Fruit fly (Drosophila melanogaster) whole organism, prepupa: Measurements from ENCODE around the gene Lipt2.

Experiments used
- Blimp-1 ChIP-seq: fragments of 200-800 bp; sonication (Bioruptor generic); optimal IDR thresholded peaks from 3 replicates; lab custom pipeline; 2017; ENCODE audit warnings: missing biosample characterization, missing genetic modification characterization, mild to moderate bottlenecking, moderate library complexity, missing genetic modification reagents
- CG11902 ChIP-seq: fragments of 200-800 bp; sonication (Bioruptor generic); optimal IDR thresholded peaks from 3 replicates; lab custom pipeline; 2016; ENCODE audit warnings: missing biosample characterization, missing genetic modification characterization
- CG15336 ChIP-seq: fragments of 200-800 bp; sonication (Bioruptor generic); IDR thresholded peaks from 2 replicates; pipeline ENCODE4 v1.3.6; 2022; ENCODE audit warnings: missing biosample characterization, missing genetic modification characterization
- CG1621 ChIP-seq: fragments of 200-800 bp; sonication (Bioruptor generic); optimal IDR thresholded peaks from 3 replicates; lab custom pipeline; 2018; ENCODE audit warnings: missing biosample characterization, mild to moderate bottlenecking, missing genetic modification characterization
- CG3032 ChIP-seq: fragments of 200-800 bp; optimal IDR thresholded peaks from 2 replicates; lab custom pipeline; 2019; ENCODE audit warnings: missing biosample characterization, mild to moderate bottlenecking, missing genetic modification characterization, moderate library complexity
- CG31627 ChIP-seq: fragments of 200-800 bp; sonication (Bioruptor generic); optimal IDR thresholded peaks from 3 replicates; lab custom pipeline; 2016; ENCODE audit warnings: missing biosample characterization, missing genetic modification characterization
- CG34406 ChIP-seq: fragments of 200-800 bp; sonication (Bioruptor generic); optimal IDR thresholded peaks from 3 replicates; lab custom pipeline; 2016; ENCODE audit warnings: missing biosample characterization, missing genetic modification characterization
- CG3919 ChIP-seq: fragments of 200-800 bp; sonication (Bioruptor generic); optimal IDR thresholded peaks from 3 replicates; lab custom pipeline; 2016; ENCODE audit warnings: missing biosample characterization, missing genetic modification characterization
- CG4318 ChIP-seq: fragments of 200-800 bp; sonication (Bioruptor generic); optimal IDR thresholded peaks from 3 replicates; lab custom pipeline; 2017; ENCODE audit warnings: missing biosample characterization, mild to moderate bottlenecking, missing genetic modification characterization
- CG7368 ChIP-seq: fragments of 200-800 bp; sonication (Bioruptor generic); optimal IDR thresholded peaks from 3 replicates; lab custom pipeline; 2016; ENCODE audit warnings: missing biosample characterization, missing genetic modification characterization
- CG8119 ChIP-seq: fragments of 200-800 bp; sonication (Bioruptor generic); IDR thresholded peaks from 3 replicates; pipeline ENCODE4 v1.3.6; 2022; ENCODE audit warnings: missing biosample characterization, missing genetic modification characterization
- Ets21C ChIP-seq: fragments of 200-800 bp; sonication (Bioruptor generic); optimal IDR thresholded peaks from 3 replicates; lab custom pipeline; 2016; ENCODE audit warnings: missing biosample characterization, missing genetic modification characterization
- Ets96B ChIP-seq: fragments of 200-800 bp; optimal IDR thresholded peaks from 2 replicates; lab custom pipeline; 2019; ENCODE audit warnings: missing biosample characterization, mild to moderate bottlenecking, missing genetic modification characterization, moderate library complexity
- Gug ChIP-seq: fragments of 200-800 bp; sonication (Bioruptor generic); IDR thresholded peaks from 2 replicates; pipeline ENCODE4 v1.3.6; 2022; ENCODE audit warnings: missing biosample characterization, missing genetic modification characterization
- Hr39 ChIP-seq: fragments of 200-800 bp; sonication (Bioruptor generic); optimal IDR thresholded peaks from 2 replicates; lab custom pipeline; 2016; ENCODE audit warnings: missing biosample characterization, missing genetic modification characterization
- Lpt ChIP-seq: fragments of 200-800 bp; sonication (Bioruptor generic); optimal IDR thresholded peaks from 3 replicates; lab custom pipeline; 2016; ENCODE audit warnings: missing biosample characterization, missing genetic modification characterization
- Met ChIP-seq: fragments of 200-800 bp; sonication (Bioruptor generic); optimal IDR thresholded peaks from 3 replicates; lab custom pipeline; 2016; ENCODE audit warnings: missing biosample characterization, missing genetic modification characterization
- Sox102F ChIP-seq: fragments of 200-800 bp; sonication (Bioruptor generic); optimal IDR thresholded peaks from 2 replicates; lab custom pipeline; 2016; ENCODE audit warnings: missing biosample characterization, mild to moderate bottlenecking, missing genetic modification characterization
- Sox14 ChIP-seq: fragments of 200-800 bp; sonication (Bioruptor generic); optimal IDR thresholded peaks from 3 replicates; lab custom pipeline; 2016; ENCODE audit warnings: missing biosample characterization, missing genetic modification characterization
- Sox15 ChIP-seq: fragments of 200-800 bp; sonication (Bioruptor generic); optimal IDR thresholded peaks from 3 replicates; lab custom pipeline; 2016; ENCODE audit warnings: missing biosample characterization, missing genetic modification characterization
- acj6 ChIP-seq: fragments of 200-800 bp; sonication (Bioruptor generic); optimal IDR thresholded peaks from 3 replicates; lab custom pipeline; 2016; ENCODE audit warnings: missing biosample characterization, missing genetic modification characterization
- dac ChIP-seq: fragments of 200-800 bp; sonication (Bioruptor generic); optimal IDR thresholded peaks from 2 replicates; lab custom pipeline; 2017; ENCODE audit warnings: missing biosample characterization, mild to moderate bottlenecking, missing genetic modification characterization
- dsx ChIP-seq: fragments of 200-800 bp; optimal IDR thresholded peaks from 3 replicates; lab custom pipeline; 2019; ENCODE audit warnings: missing biosample characterization, mild to moderate bottlenecking, missing genetic modification characterization, moderate library complexity; ENCODE audit not compliant: poor library complexity, severe bottlenecking
- eg ChIP-seq: fragments of 200-800 bp; sonication (Bioruptor generic); IDR thresholded peaks from 3 replicates; pipeline ENCODE4 v1.3.6; 2022; ENCODE audit warnings: missing biosample characterization, missing genetic modification characterization
- esn ChIP-seq: fragments of 200-800 bp; sonication (Bioruptor generic); optimal IDR thresholded peaks from 2 replicates; lab custom pipeline; 2016; ENCODE audit warnings: missing biosample characterization, mild to moderate bottlenecking, missing genetic modification characterization, moderate library complexity
- fd59A ChIP-seq: fragments of 200-800 bp; sonication (Bioruptor generic); optimal IDR thresholded peaks from 2 replicates; lab custom pipeline; 2017; ENCODE audit warnings: missing biosample characterization, mild to moderate bottlenecking, missing genetic modification characterization, missing genetic modification reagents
- fd85E ChIP-seq: fragments of 200-800 bp; sonication (Bioruptor generic); optimal IDR thresholded peaks from 3 replicates; lab custom pipeline; 2016; ENCODE audit warnings: missing biosample characterization, missing genetic modification characterization
- fkh ChIP-seq: fragments of 200-800 bp; sonication (Bioruptor generic); optimal IDR thresholded peaks from 3 replicates; lab custom pipeline; 2017; ENCODE audit warnings: missing biosample characterization, mild to moderate bottlenecking, missing genetic modification characterization, moderate library complexity
- net ChIP-seq: fragments of 200-800 bp; sonication (Bioruptor generic); optimal IDR thresholded peaks from 3 replicates; lab custom pipeline; 2016; ENCODE audit warnings: missing biosample characterization, missing genetic modification characterization
- pdm3 ChIP-seq: fragments of 200-800 bp; sonication (Bioruptor generic); optimal IDR thresholded peaks from 3 replicates; lab custom pipeline; 2016; ENCODE audit warnings: missing biosample characterization, missing genetic modification characterization
- salr ChIP-seq, 2 experiments: fragments of 200-800 bp; sonication (Bioruptor generic); optimal IDR thresholded peaks; 3 replicates each; lab custom pipeline; 2016 to 2018; ENCODE audit warnings: missing biosample characterization in 2 of 2, missing genetic modification characterization in 2 of 2, mild to moderate bottlenecking in 1 of 2
- spab ChIP-seq: fragments of 200-800 bp; sonication (Bioruptor generic); optimal IDR thresholded peaks from 2 replicates; lab custom pipeline; 2017; ENCODE audit warnings: missing biosample characterization, mild to moderate bottlenecking, missing genetic modification characterization, missing genetic modification reagents
- ss ChIP-seq, 2 experiments: fragments of 200-800 bp; sonication (Bioruptor generic); optimal IDR thresholded peaks; 2 replicates in 1 of 2; 3 replicates in 1 of 2; lab custom pipeline; 2017 to 2018; ENCODE audit warnings: mild to moderate bottlenecking in 2 of 2, missing biosample characterization in 2 of 2, missing genetic modification characterization in 2 of 2, moderate library complexity in 1 of 2
- svp ChIP-seq: fragments of 200-800 bp; sonication (Bioruptor generic); peaks from one replicate; lab custom pipeline; 2016; ENCODE audit warnings: missing biosample characterization, missing genetic modification characterization
- vri ChIP-seq: fragments of 200-800 bp; sonication (Bioruptor generic); optimal IDR thresholded peaks from 3 replicates; lab custom pipeline; 2016; ENCODE audit warnings: missing biosample characterization, mild to moderate bottlenecking, missing genetic modification characterization

Lipt2 gene

dm6 chr3R:4433441-4434077 lies 3.6 kb downstream of the Lipt2 start, which contains the start of the genes eIF3a and CG1074 (continued):
- TF ChIP-seq CG7368 (GFP tag; lab: Kevin White, UChicago) (no peak), fkh (GFP tag; lab: Kevin White, UChicago) (no peak), Lpt (GFP tag; lab: Kevin White, UChicago) (no peak), Sox102F (GFP tag; lab: Kevin White, UChicago) (no peak), acj6 (GFP tag; lab: Kevin White, UChicago) (no peak), CG31627 (GFP tag; lab: Kevin White, UChicago) (peak; percentile 64), Ets21C (GFP tag; lab: Kevin White, UChicago) (no peak), CG1621 (tag; lab: Kevin White, UChicago) (peak; percentile 52), Met (GFP tag; lab: Kevin White, UChicago) (no peak), Sox14 (no peak), spab (no peak), eg (GFP tag; lab: Robert Waterston, UW) (no peak)

DNA sequence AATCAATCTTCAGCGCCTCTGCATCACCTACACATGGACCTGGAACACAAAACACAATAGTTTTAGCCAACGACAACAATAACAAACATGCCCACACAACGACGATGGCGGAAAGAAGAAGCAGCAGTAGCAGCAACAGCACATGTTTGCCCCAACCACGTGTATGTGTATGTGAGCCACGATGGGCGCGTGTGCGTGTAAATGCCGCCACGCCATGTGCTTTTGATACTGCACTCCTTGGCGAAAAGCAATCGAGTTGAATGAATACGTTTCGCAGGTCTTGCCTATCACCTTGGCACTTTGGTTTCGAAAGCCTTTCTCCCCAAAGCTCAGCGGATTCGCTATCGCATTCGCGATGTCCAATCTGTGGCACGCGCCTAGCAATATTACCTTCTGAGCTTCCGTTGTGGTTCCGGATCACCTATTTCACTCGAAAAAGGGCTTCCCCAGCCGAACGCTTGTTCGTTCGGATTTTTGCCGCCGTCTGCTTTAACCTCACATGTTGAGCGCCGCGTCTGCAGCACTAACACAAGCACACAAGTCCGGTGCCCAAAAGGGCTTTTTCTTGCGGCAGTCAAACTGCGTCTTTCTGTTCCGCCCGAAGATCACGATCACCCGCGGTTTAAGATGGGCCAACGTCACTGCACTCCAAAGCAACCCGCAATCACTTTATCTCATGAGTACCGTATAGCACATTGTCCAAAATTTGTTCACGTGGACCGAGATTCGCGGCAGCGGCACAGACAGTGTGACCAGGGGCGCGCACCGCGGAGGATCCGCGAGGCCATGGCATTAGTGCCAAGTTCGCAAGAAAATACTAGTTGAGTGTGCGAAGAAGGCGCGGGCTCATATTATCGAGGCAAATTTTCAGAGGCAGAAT lies 8.3 kb downstream of the Lipt2 start, which contains the start of gene srl:
Gene srl (minus strand): TSS at position 751 of the 880 bp plus-strand sequence.
- TF ChIP-seq esn (GFP tag; lab: Kevin White, UChicago), result peak; percentile 19
- no peak for TF ChIP-seq pdm3 (GFP tag; lab: Kevin White, UChicago)

DNA sequence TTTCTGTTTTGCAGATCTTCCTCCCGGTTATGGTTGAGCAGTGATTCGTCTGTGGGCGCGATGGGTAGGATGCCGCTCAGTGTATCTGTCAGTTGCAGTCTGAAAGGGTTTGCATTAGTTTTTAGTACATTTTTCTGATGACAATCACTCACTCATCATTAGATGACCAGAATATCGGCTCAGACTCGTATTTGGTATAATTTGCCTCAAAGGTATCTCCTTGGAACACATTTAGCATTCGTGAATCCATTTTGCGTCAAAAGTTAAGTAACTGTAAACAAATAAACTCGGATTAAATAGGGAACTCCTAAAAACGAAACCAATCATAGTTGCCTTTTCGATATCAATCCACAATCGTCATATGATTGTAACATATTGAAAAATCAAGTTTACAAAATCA lies 10.4 kb downstream of the Lipt2 start, which contains the start of gene CG31525:
Gene CG31525 (plus strand): TSS at position 301 of the 400 bp plus-strand sequence.
- TF ChIP-seq CG3919 (no peak), Gug (GFP tag; lab: Robert Waterston, UW) (no peak), Hr39 (GFP tag; lab: Kevin White, UChicago) (no peak), eg (GFP tag; lab: Robert Waterston, UW) (no peak), Sox15 (GFP tag; lab: Kevin White, UChicago) (no peak), Ets96B (tag; lab: Kevin White, UChicago) (no peak), Blimp-1 (no peak), dsx (no peak), Sox102F (GFP tag; lab: Kevin White, UChicago) (no peak), Sox14 (no peak), svp (GFP tag; lab: Kevin White, UChicago) (no peak), CG7368 (GFP tag; lab: Kevin White, UChicago) (no peak), vri (no peak), CG8119 (no peak), Lpt (GFP tag; lab: Kevin White, UChicago) (no peak), fkh (GFP tag; lab: Kevin White, UChicago) (no peak), fd85E (GFP tag; lab: Kevin White, UChicago) (no peak), CG3032 (no peak), ss (GFP tag; optimal IDR thresholded peaks at IDR 0.05; lab: Kevin White, UChicago) (no peak)

DNA sequence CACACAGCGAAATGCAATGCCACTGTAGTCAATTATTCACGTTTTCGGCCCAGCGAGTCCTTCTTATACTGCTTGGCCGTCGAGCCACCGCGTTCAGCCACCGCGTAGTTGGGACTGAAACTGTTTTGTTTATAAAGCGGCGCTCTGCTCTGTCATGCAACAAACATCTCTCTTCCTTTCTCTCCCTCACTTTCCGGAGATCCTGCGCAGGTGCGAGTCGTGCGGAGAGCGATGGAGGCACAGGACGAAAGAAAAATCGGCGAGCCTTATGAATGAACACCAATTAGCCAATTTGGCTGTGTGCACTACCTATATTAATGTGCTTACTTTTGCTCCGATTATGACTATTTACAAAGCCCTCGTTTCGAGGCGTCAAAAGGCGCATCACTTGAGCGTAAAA lies 17.6 kb downstream of the Lipt2 start, which contains the start of gene CG32944:
Gene CG32944 (minus strand): TSS at position 97 of the 400 bp plus-strand sequence.
- TF ChIP-seq CG3919 (no peak), dac (GFP tag; lab: Kevin White, UChicago) (no peak), dsx (no peak), CG8119 (no peak), Sox14 (no peak), eg (GFP tag; lab: Robert Waterston, UW) (no peak), CG31627 (GFP tag; lab: Kevin White, UChicago) (no peak)

dm6 chr3R:4416138-4416537 lies 21.0 kb downstream of the Lipt2 start, which contains the start of gene CG31528:
Gene CG31528 (plus strand): TSS chr3R:4416438.
- TF ChIP-seq CG11902 (GFP tag; lab: Kevin White, UChicago), result no peak
- TF ChIP-seq net (GFP tag; lab: Kevin White, UChicago), result no peak
- no peak for TF ChIP-seq acj6 (GFP tag; lab: Kevin White, UChicago)
- TF ChIP-seq Met (GFP tag; lab: Kevin White, UChicago), result no peak
- no peak for TF ChIP-seq salr (GFP tag; optimal IDR thresholded peaks at IDR 0.05; lab: Kevin White, UChicago)
- TF ChIP-seq CG15336 (GFP tag; lab: Robert Waterston, UW), result no peak
- no peak for TF ChIP-seq CG3032
- no peak for TF ChIP-seq CG34406 (GFP tag; lab: Kevin White, UChicago)
- TF ChIP-seq fd59A (GFP tag; lab: Kevin White, UChicago), result no peak
- no peak for TF ChIP-seq Sox14
- TF ChIP-seq Ets21C (GFP tag; lab: Kevin White, UChicago), result no peak
- no peak for TF ChIP-seq CG4318 (GFP tag; lab: Kevin White, UChicago)
- TF ChIP-seq fd85E (GFP tag; lab: Kevin White, UChicago), result no peak
- no peak for TF ChIP-seq svp (GFP tag; lab: Kevin White, UChicago)
- no peak for TF ChIP-seq vri
